Fruit fly (Drosophila melanogaster) whole organism, embryonic: ENCODE data around the gene Ugt37A3.

Experiments used
- Aef1 ChIP-seq: fragments of 200-800 bp; sonication (Bioruptor generic); IDR thresholded peaks from 3 replicates; pipeline ENCODE4 v1.3.6; 2022; ENCODE audit warnings: missing biosample characterization, missing genetic modification characterization
- CG10147 ChIP-seq: fragments of 200-800 bp; sonication (Bioruptor generic); optimal IDR thresholded peaks from 2 replicates; lab custom pipeline; 2019; ENCODE audit warnings: missing biosample characterization, mild to moderate bottlenecking, missing genetic modification characterization, moderate library complexity
- CG11456 ChIP-seq: fragments of 200-800 bp; sonication (Bioruptor generic); IDR thresholded peaks from 3 replicates; pipeline ENCODE4 v1.3.6; 2022; ENCODE audit warnings: missing biosample characterization, missing genetic modification characterization
- CG11560 ChIP-seq: fragments of 200-800 bp; sonication (Bioruptor generic); IDR thresholded peaks from 3 replicates; pipeline ENCODE4 v1.3.6; 2022; ENCODE audit warnings: missing biosample characterization, missing genetic modification characterization
- CG11723 ChIP-seq: fragments of 200-800 bp; sonication (Bioruptor generic); optimal IDR thresholded peaks from 2 replicates; lab custom pipeline; 2017; ENCODE audit warnings: missing biosample characterization, mild to moderate bottlenecking, missing genetic modification characterization
- CG12659 ChIP-seq: fragments of 200-800 bp; sonication (Bioruptor generic); optimal IDR thresholded peaks from 3 replicates; lab custom pipeline; 2017; ENCODE audit warnings: mild to moderate bottlenecking, missing biosample characterization, missing genetic modification reagents, missing genetic modification characterization
- CG14050 ChIP-seq: fragments of 200-800 bp; sonication (Bioruptor generic); IDR thresholded peaks from 3 replicates; pipeline ENCODE4 v1.3.6; 2022; ENCODE audit warnings: missing biosample characterization, missing genetic modification characterization
- CG15073 ChIP-seq: fragments of 200-800 bp; sonication (Bioruptor generic); optimal IDR thresholded peaks from 2 replicates; lab custom pipeline; 2016; ENCODE audit warnings: missing biosample characterization, missing genetic modification characterization
- CG15601 ChIP-seq: fragments of 200-800 bp; sonication (Bioruptor generic); optimal IDR thresholded peaks from 3 replicates; lab custom pipeline; 2019; ENCODE audit warnings: missing biosample characterization, mild to moderate bottlenecking, missing genetic modification characterization, moderate library complexity
- CG17612 ChIP-seq: fragments of 200-800 bp; sonication (Bioruptor generic); IDR thresholded peaks from 2 replicates; pipeline ENCODE4 v1.3.6; 2022; ENCODE audit warnings: missing biosample characterization, missing genetic modification characterization
- CG1832 ChIP-seq: fragments of 200-800 bp; sonication (Bioruptor generic); optimal IDR thresholded peaks from 2 replicates; lab custom pipeline; 2017; ENCODE audit warnings: missing biosample characterization, mild to moderate bottlenecking, missing genetic modification characterization, inconsistent platforms
- CG2889 ChIP-seq: fragments of 200-800 bp; sonication (Bioruptor generic); IDR thresholded peaks from 3 replicates; pipeline ENCODE4 v1.3.6; 2022; ENCODE audit warnings: missing biosample characterization, missing genetic modification characterization
- CG34224 ChIP-seq: fragments of 200-800 bp; sonication (Bioruptor generic); IDR thresholded peaks from 3 replicates; pipeline ENCODE4 v1.3.6; 2022; ENCODE audit warnings: missing biosample characterization, missing genetic modification characterization; ENCODE audit not compliant: partially characterized antibody
- CG34422 ChIP-seq: fragments of 200-800 bp; sonication (Bioruptor generic); IDR thresholded peaks from 3 replicates; pipeline ENCODE4 v1.3.6; 2022; ENCODE audit warnings: missing biosample characterization, missing genetic modification characterization
- CG4328 ChIP-seq: fragments of 200-800 bp; sonication (Bioruptor generic); optimal IDR thresholded peaks from 3 replicates; lab custom pipeline; 2017; ENCODE audit warnings: missing biosample characterization, missing genetic modification reagents, missing genetic modification characterization
- CG5245 ChIP-seq: fragments of 200-800 bp; sonication (Bioruptor generic); optimal IDR thresholded peaks from 3 replicates; lab custom pipeline; 2016; ENCODE audit warnings: missing biosample characterization, missing genetic modification characterization
- CG5953 ChIP-seq: fragments of 200-800 bp; sonication (Bioruptor generic); IDR thresholded peaks from 2 replicates; pipeline ENCODE4 v1.3.6; 2022; ENCODE audit warnings: missing biosample characterization, missing genetic modification characterization
- CG8281 ChIP-seq: fragments of 200-800 bp; sonication (Bioruptor generic); optimal IDR thresholded peaks from 2 replicates; lab custom pipeline; 2018; ENCODE audit warnings: missing biosample characterization, mild to moderate bottlenecking, missing genetic modification characterization, moderate library complexity
- CG9817 ChIP-seq: fragments of 200-800 bp; sonication (Bioruptor generic); optimal IDR thresholded peaks from 2 replicates; lab custom pipeline; 2018; ENCODE audit warnings: missing biosample characterization, mild to moderate bottlenecking, missing genetic modification characterization, moderate library complexity
- CHES-1-like ChIP-seq: fragments of 200-800 bp; sonication (Bioruptor generic); optimal IDR thresholded peaks from 2 replicates; lab custom pipeline; 2016; ENCODE audit warnings: missing biosample characterization, missing genetic modification characterization
- CrebB ChIP-seq: fragments of 200-800 bp; sonication (Bioruptor generic); optimal IDR thresholded peaks from 3 replicates; lab custom pipeline; 2018; ENCODE audit warnings: missing biosample characterization, mild to moderate bottlenecking, missing genetic modification characterization
- D ChIP-seq, 2 experiments: fragments of 200-800 bp in 1 of 2; fragments of >200 bp in 1 of 2; sonication (Bioruptor generic) in 1 of 2; optimal IDR thresholded peaks; 2 replicates in 1 of 2; 3 replicates in 1 of 2; lab custom pipeline; 2017; ENCODE audit warnings: mild to moderate bottlenecking in 1 of 2, missing biosample characterization in 1 of 2, missing genetic modification characterization in 1 of 2, missing genetic modification reagents in 1 of 2
- Deaf1 ChIP-seq: fragments of 200-800 bp; optimal IDR thresholded peaks from 3 replicates; lab custom pipeline; 2019; ENCODE audit warnings: missing biosample characterization, mild to moderate bottlenecking, missing genetic modification characterization, moderate library complexity
- Lhr ChIP-seq: fragments of 200-800 bp; sonication (Bioruptor generic); optimal IDR thresholded peaks from 3 replicates; lab custom pipeline; 2017; ENCODE audit warnings: mild to moderate bottlenecking, missing biosample characterization, missing genetic modification reagents, missing genetic modification characterization
- MESR4 ChIP-seq: fragments of 200-800 bp; sonication (Bioruptor generic); optimal IDR thresholded peaks from 2 replicates; lab custom pipeline; 2018; ENCODE audit warnings: missing biosample characterization, mild to moderate bottlenecking, missing genetic modification characterization, moderate library complexity
- Mad ChIP-seq: fragments of 200-800 bp; sonication (Bioruptor generic); optimal IDR thresholded peaks from 2 replicates; lab custom pipeline; 2016; ENCODE audit warnings: missing biosample characterization, missing genetic modification characterization
- NC2β ChIP-seq: fragments of 200-800 bp; sonication (Bioruptor generic); optimal IDR thresholded peaks from 2 replicates; lab custom pipeline; 2016; ENCODE audit warnings: missing biosample characterization, missing genetic modification characterization
- Neu2 ChIP-seq: fragments of 200-800 bp; sonication (Bioruptor generic); optimal IDR thresholded peaks from 3 replicates; lab custom pipeline; 2016; ENCODE audit warnings: missing biosample characterization, missing genetic modification characterization, borderline replicate concordance
- Sry-δ ChIP-seq: fragments of 200-800 bp; sonication (Bioruptor generic); optimal IDR thresholded peaks from 2 replicates; lab custom pipeline; 2016; ENCODE audit warnings: missing biosample characterization, missing genetic modification characterization
- btn ChIP-seq: fragments of 200-800 bp; sonication (Bioruptor generic); optimal IDR thresholded peaks from 2 replicates; lab custom pipeline; 2016; ENCODE audit warnings: missing biosample characterization, missing genetic modification characterization
- cg ChIP-seq: fragments of 200-800 bp; sonication (Bioruptor generic); optimal IDR thresholded peaks from 3 replicates; lab custom pipeline; 2019; ENCODE audit warnings: missing biosample characterization, mild to moderate bottlenecking, missing genetic modification characterization, moderate library complexity
- chif ChIP-seq, 2 experiments: fragments of 200-800 bp; sonication (Bioruptor generic); optimal IDR thresholded peaks; 3 replicates each; lab custom pipeline; 2016; ENCODE audit warnings: missing biosample characterization in 2 of 2, missing genetic modification characterization in 2 of 2
- crc ChIP-seq: fragments of 200-800 bp; sonication (Bioruptor generic); optimal IDR thresholded peaks from 2 replicates; lab custom pipeline; 2016; ENCODE audit warnings: missing biosample characterization, missing genetic modification characterization
- cwo ChIP-seq: fragments of 200-800 bp; sonication (Bioruptor generic); optimal IDR thresholded peaks from 3 replicates; lab custom pipeline; 2017; ENCODE audit warnings: missing biosample characterization, missing genetic modification characterization, mild to moderate bottlenecking, moderate library complexity, missing genetic modification reagents
- dysf ChIP-seq: fragments of 200-800 bp; sonication (Bioruptor generic); IDR thresholded peaks from 3 replicates; pipeline ENCODE4 v1.3.6; 2022; ENCODE audit warnings: missing biosample characterization, missing genetic modification characterization
- eve ChIP-seq, 2 experiments: fragments of >200 bp; optimal IDR thresholded peaks; 2 replicates each; lab custom pipeline; 2017; ENCODE audit warnings: missing biosample characterization in 2 of 2, missing genetic modification characterization in 2 of 2
- fu2 ChIP-seq: fragments of 200-800 bp; sonication (Bioruptor generic); optimal IDR thresholded peaks from 2 replicates; lab custom pipeline; 2016; ENCODE audit warnings: missing biosample characterization, missing genetic modification characterization
- ham ChIP-seq: fragments of 200-800 bp; sonication (Bioruptor generic); IDR thresholded peaks from 2 replicates; pipeline ENCODE4 v1.3.6; 2022; ENCODE audit warnings: missing biosample characterization, missing genetic modification characterization
- jumu ChIP-seq: fragments of 200-800 bp; sonication (Bioruptor generic); optimal IDR thresholded peaks from 3 replicates; lab custom pipeline; 2016; ENCODE audit warnings: missing biosample characterization, missing genetic modification characterization
- nmo ChIP-seq: fragments of 200-800 bp; sonication (Bioruptor generic); optimal IDR thresholded peaks from 2 replicates; lab custom pipeline; 2018; ENCODE audit warnings: missing biosample characterization, mild to moderate bottlenecking, missing genetic modification characterization, moderate library complexity
- p53 ChIP-seq: fragments of 200-800 bp; sonication (Bioruptor generic); optimal IDR thresholded peaks from 2 replicates; lab custom pipeline; 2016; ENCODE audit warnings: missing biosample characterization, missing genetic modification characterization
- prd ChIP-seq, 3 experiments: fragments of >200 bp in 2 of 3; fragments of 200-800 bp in 1 of 3; sonication (Bioruptor generic) in 1 of 3; optimal IDR thresholded peaks in 2 of 3; IDR thresholded peaks in 1 of 3; 2 replicates in 2 of 3; 3 replicates in 1 of 3; pipeline versions ENCODE4 v1.3.6 to Lab custom; 2017 to 2022; ENCODE audit warnings: missing biosample characterization in 1 of 3, missing genetic modification characterization in 1 of 3
- repo ChIP-seq: fragments of 200-800 bp; sonication (Bioruptor generic); optimal IDR thresholded peaks from 2 replicates; lab custom pipeline; 2016; ENCODE audit warnings: missing biosample characterization, missing genetic modification characterization
- sd ChIP-seq: fragments of 200-800 bp; sonication (Bioruptor generic); optimal IDR thresholded peaks from 3 replicates; lab custom pipeline; 2018; ENCODE audit warnings: missing biosample characterization, mild to moderate bottlenecking, missing genetic modification characterization, moderate library complexity
- sens ChIP-seq: fragments of 200-800 bp; sonication (Bioruptor generic); peaks from one replicate; lab custom pipeline; 2016; ENCODE audit warnings: missing biosample characterization, missing genetic modification characterization
- slp2 ChIP-seq: fragments of 200-800 bp; sonication (Bioruptor generic); optimal IDR thresholded peaks from 2 replicates; lab custom pipeline; 2016; ENCODE audit warnings: missing biosample characterization, missing genetic modification characterization
- sr ChIP-seq: fragments of 200-800 bp; sonication (Bioruptor generic); IDR thresholded peaks from 3 replicates; pipeline ENCODE4 v1.3.6; 2022; ENCODE audit warnings: missing biosample characterization, missing genetic modification characterization
- sug ChIP-seq: fragments of 200-800 bp; optimal IDR thresholded peaks from 2 replicates; lab custom pipeline; 2019; ENCODE audit warnings: missing biosample characterization, mild to moderate bottlenecking, missing genetic modification characterization, moderate library complexity
- twi ChIP-seq: fragments of 200-800 bp; optimal IDR thresholded peaks from 2 replicates; lab custom pipeline; 2019; ENCODE audit warnings: missing biosample characterization, mild to moderate bottlenecking, missing genetic modification characterization, moderate library complexity
- unc-4 ChIP-seq: fragments of 200-800 bp; sonication (Bioruptor generic); IDR thresholded peaks from 2 replicates; pipeline ENCODE4 v1.3.6; 2022; ENCODE audit warnings: missing biosample characterization, missing genetic modification characterization; ENCODE audit not compliant: partially characterized antibody

The Ugt37A3 gene

DNA sequence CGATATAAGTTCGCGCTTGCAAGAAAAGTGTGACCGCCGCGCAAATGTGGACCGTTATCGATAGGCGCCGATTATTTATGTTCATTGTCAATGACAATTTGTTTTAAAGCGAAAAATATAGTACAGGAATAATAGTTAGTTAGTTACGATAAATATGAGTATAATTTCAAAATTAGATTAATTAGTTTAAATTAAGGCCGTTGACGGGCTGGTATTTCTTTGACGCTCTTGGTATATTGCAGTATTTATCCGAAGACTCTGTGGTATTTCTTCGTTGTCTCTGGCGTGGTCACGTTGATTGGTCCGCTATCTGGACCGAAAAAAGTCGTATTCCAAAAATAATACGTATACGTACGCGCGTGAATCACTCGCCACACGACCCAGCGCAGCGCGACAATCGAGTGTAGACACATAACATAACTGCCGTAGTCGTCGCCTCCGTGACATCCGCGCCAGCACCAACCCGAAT is 45.9 kb downstream of the Ugt37A3 start (continued):
- TF ChIP-seq CG34224 (GFP tag; lab: Robert Waterston, UW) (peak; percentile 51; the same call in 2 of the 3 replicates), crc (GFP tag; lab: Kevin White, UChicago) (no peak), sr (GFP tag; lab: Robert Waterston, UW) (no peak), Mad (GFP tag; lab: Kevin White, UChicago) (peak; percentile 1), slp2 (GFP tag; lab: Kevin White, UChicago) (no peak), D (optimal IDR thresholded peaks at IDR 0.05; lab: Kevin White, UChicago) (no peak), D (GFP tag; optimal IDR thresholded peaks at IDR 0.05; lab: Kevin White, UChicago) (no peak), CHES-1-like (no peak), cwo (no peak), p53 (GFP tag; lab: Kevin White, UChicago) (no peak), CG14050 (no peak), CG1832 (GFP tag; lab: Kevin White, UChicago) (no peak), CG15073 (GFP tag; lab: Kevin White, UChicago) (no peak), unc-4 (GFP tag; lab: Robert Waterston, UW) (peak; percentile 70), NC2β (GFP tag; lab: Kevin White, UChicago) (no peak), CG2889 (no peak), jumu (GFP tag; lab: Kevin White, UChicago) (no peak), CG11723 (no peak), Aef1 (GFP tag; lab: Robert Waterston, UW) (no peak), CG17612 (no peak), ham (GFP tag; lab: Robert Waterston, UW) (no peak), chif (GFP tag; optimal IDR thresholded peaks at IDR 0.05; lab: Kevin White, UChicago) (no peak), prd (optimal IDR thresholded peaks at IDR 0.05; lab: Kevin White, UChicago) (no peak), prd (GFP tag; IDR thresholded peaks at IDR 0.05; lab: Robert Waterston, UW) (no peak), eve (GFP tag; optimal IDR thresholded peaks at IDR 0.05; lab: Kevin White, UChicago) (no peak), repo (GFP tag; lab: Kevin White, UChicago) (no peak), CG11456 (GFP tag; lab: Robert Waterston, UW) (no peak), CG10147 (GFP tag; lab: Kevin White, UChicago) (peak; percentile 21), CG5245 (GFP tag; lab: Kevin White, UChicago) (no peak), CG11560 (no peak), Sry-δ (peak; percentile 57), btn (GFP tag; lab: Kevin White, UChicago) (no peak), Deaf1 (tag; lab: Kevin White, UChicago) (no peak), CG8281 (tag; lab: Kevin White, UChicago) (no peak), CG15601 (tag; lab: Kevin White, UChicago) (peak; percentile 40), sens (GFP tag; lab: Kevin White, UChicago) (peak; percentile 76), sug (tag; lab: Kevin White, UChicago) (no peak), CG9817 (tag; lab: Kevin White, UChicago) (no peak), CG12659 (GFP tag; lab: Kevin White, UChicago) (peak; percentile 68), twi (tag; lab: Kevin White, UChicago) (no peak), CG5953 (GFP tag; lab: Robert Waterston, UW) (no peak), dysf (GFP tag; lab: Robert Waterston, UW) (no peak), CrebB (tag; lab: Kevin White, UChicago) (peak; percentile 4), Neu2 (no peak), CG34422 (GFP tag; lab: Robert Waterston, UW) (no peak), Lhr (GFP tag; lab: Kevin White, UChicago) (peak; percentile 74), cg (GFP tag; lab: Kevin White, UChicago) (no peak), nmo (GFP tag; lab: Kevin White, UChicago) (peak; percentile 56), MESR4 (GFP tag; lab: Kevin White, UChicago) (peak; percentile 94), CG4328 (GFP tag; lab: Kevin White, UChicago) (no peak), fu2 (no peak), sd (no peak)
